Worm (Caenorhabditis elegans): ENCODE data around the gene clec-257.
"Not testable (repeated sequence)": the region's sequence is repeated elsewhere in the genome, so short reads cannot be mapped to it uniquely, and the experiment has no call there.

ce11 chrV:18724810-18725209 lies 48.1 kb upstream of the clec-257 start:
- 0 out of 2 replicates have a peak, but pooled peaks have one; percentile 22 for TF ChIP-seq Y48G9A.11 (GFP tag; IDR thresholded peaks at IDR 0.05)
- TF ChIP-seq nhr-77 (tag; optimal IDR thresholded peaks at IDR 0.05); aly-2 (tag; optimal IDR thresholded peaks at IDR 0.05); F44E2.7 (GFP tag; IDR thresholded peaks at IDR 0.05); mdl-1 (tag; optimal IDR thresholded peaks at IDR 0.05); hmg-1.1 (GFP tag; IDR thresholded peaks at IDR 0.05); nhr-48 (tag; optimal IDR thresholded peaks at IDR 0.05); ceh-82 (tag; optimal IDR thresholded peaks at IDR 0.05); tra-1 (GFP tag; IDR thresholded peaks at IDR 0.05); zag-1 (tag; optimal IDR thresholded peaks at IDR 0.05); dmd-6 (GFP tag; IDR thresholded peaks at IDR 0.05); gei-8 (GFP tag; optimal IDR thresholded peaks at IDR 0.05); mdt-29 (GFP tag; IDR thresholded peaks at IDR 0.05): not testable (repeated sequence)

Data from whole organism, L4 larva.